Worm (Caenorhabditis elegans): Measurements from ENCODE around the gene srx-5.

DNA sequence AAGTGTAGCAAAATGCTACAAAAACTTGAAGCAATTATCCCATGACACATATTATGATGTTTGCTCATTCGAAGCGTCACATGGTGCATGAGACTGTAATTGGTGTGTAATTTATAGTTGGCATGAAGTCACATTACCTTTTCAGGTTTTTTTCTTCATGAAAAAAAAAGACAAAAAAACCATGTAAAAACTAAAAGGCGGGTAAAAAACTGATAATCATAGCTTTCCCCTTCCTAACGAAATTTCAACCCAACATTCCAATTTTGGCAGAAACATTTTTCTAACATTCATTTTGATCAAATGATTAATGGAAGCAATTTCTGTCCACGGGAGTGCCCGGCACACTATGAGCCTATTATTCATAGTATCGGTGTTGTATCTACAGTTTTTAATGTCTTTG, 48.2 kb downstream of the srx-5 start, which contains the start of gene sri-4:
- TF ChIP-seq dmd-4 (tag; optimal IDR thresholded peaks at IDR 0.05; ENCODE audit: borderline replicate concordance), result no peak
- no peak for TF ChIP-seq gmeb-2 (tag; optimal IDR thresholded peaks at IDR 0.05)
- no peak for TF ChIP-seq C38D4.7 (GFP tag; optimal IDR thresholded peaks at IDR 0.05)
- no peak for TF ChIP-seq rnt-1 (tag; optimal IDR thresholded peaks at IDR 0.05)
